Worm (Caenorhabditis elegans): ENCODE results near the gene C09G12.5.

The C09G12.5 gene

DNA sequence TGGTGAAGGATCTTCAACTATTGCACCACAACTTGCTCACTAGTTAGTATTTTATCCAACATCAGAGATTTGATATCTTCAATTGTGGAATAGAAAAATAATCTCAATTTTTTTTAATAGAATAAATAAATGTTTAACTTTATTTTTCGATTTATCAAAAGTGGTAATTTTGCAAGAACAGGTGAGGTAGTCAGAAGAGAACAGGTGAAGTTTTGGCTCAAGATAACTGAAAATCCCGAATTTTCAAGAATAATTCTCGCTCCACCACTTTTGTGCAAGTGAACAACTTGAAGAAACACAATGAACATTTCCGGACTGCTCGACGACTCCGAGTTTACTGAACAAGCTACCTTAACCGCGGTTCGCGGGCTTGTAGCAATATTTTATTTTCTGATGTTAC lies 12.3 kb downstream of the C09G12.5 start, which contains the start of gene srz-78:
Gene srz-78, plus strand, starts transcription at position 301 of the 400 bp plus-strand sequence.
- no peak for TF ChIP-seq sem-2 (GFP tag; optimal IDR thresholded peaks at IDR 0.05)
- no peak for TF ChIP-seq nhr-28 (tag; optimal IDR thresholded peaks at IDR 0.05)
- TF ChIP-seq nhr-2 (tag; optimal IDR thresholded peaks at IDR 0.05): no peak
- no peak for TF ChIP-seq drap-1 (GFP tag; optimal IDR thresholded peaks at IDR 0.05)
- no peak for TF ChIP-seq tbx-8 (GFP tag; optimal IDR thresholded peaks at IDR 0.05)
- no peak for TF ChIP-seq ceh-43 (GFP tag; optimal IDR thresholded peaks at IDR 0.05)
- no peak for TF ChIP-seq cnd-1 (tag; optimal IDR thresholded peaks at IDR 0.05)
- TF ChIP-seq mab-5 (tag; optimal IDR thresholded peaks at IDR 0.05): no peak
- no peak for TF ChIP-seq blmp-1 (tag; optimal IDR thresholded peaks at IDR 0.05)

DNA sequence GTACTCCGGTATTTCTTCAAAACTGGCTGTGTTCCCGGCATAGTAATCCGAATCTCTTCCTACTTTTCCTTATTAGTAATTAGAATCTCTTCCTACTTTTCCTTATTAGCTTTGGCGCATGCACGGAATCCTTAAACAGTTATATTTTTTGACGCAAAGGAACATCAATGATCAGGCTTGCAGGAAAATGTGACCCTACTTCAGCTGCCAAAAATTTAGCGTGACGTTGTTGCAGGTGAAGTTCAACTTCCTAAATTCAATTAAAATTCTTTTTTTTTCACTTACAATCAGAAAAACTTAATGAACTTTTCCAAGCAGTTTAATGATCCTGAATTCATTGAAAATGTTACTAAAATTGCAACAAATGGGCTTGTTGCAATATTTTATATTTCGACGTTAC lies 14.2 kb downstream of the C09G12.5 start, which contains the start of gene srz-79:
Gene srz-79, plus strand, starts transcription at position 301 of the 400 bp plus-strand sequence.
- TF ChIP-seq sptf-1 (tag; optimal IDR thresholded peaks at IDR 0.05): no peak
- TF ChIP-seq lin-13 (tag; optimal IDR thresholded peaks at IDR 0.05): no peak
- no peak for TF ChIP-seq pha-4 (tag; optimal IDR thresholded peaks at IDR 0.05)
- TF ChIP-seq ham-2 (GFP tag; optimal IDR thresholded peaks at IDR 0.05): no peak
- no peak for TF ChIP-seq snpc-4 (tag; optimal IDR thresholded peaks at IDR 0.05)
- TF ChIP-seq mls-2 (tag; optimal IDR thresholded peaks at IDR 0.05): no peak
- TF ChIP-seq elt-3 (tag; optimal IDR thresholded peaks at IDR 0.05): no peak
- TF ChIP-seq elt-1 (tag; optimal IDR thresholded peaks at IDR 0.05; ENCODE audit: borderline replicate concordance, insufficient read depth): no peak
- no peak for TF ChIP-seq nhr-237 (tag; optimal IDR thresholded peaks at IDR 0.05)
- TF ChIP-seq unc-62 (GFP tag; optimal IDR thresholded peaks at IDR 0.05): no peak
- no peak for TF ChIP-seq bed-3 (GFP tag; optimal IDR thresholded peaks at IDR 0.05)
- TF ChIP-seq ceh-39 (tag; optimal IDR thresholded peaks at IDR 0.05): no peak
- TF ChIP-seq tbx-8 (GFP tag; optimal IDR thresholded peaks at IDR 0.05): no peak

DNA sequence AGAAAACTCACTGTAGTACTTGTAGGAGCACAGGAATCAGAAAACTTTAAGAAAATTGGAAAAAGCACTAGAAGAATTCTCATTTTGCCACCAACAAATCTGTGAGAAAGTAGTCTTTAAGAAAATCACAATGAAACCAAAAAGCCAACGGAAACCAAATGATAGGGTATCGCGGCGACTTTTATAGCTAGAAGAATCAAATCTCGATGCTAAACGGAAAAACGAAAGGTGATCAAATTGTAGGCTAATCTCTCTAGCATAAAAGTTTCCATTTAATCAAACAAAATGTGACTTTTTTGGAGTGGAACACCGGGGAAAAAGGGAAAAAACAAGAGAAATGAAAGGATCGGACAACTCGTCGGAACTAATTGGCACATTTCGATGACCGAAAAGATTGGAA lies 17.2 kb downstream of the C09G12.5 start, which contains the start of gene C09G12.17:
Gene C09G12.17, minus strand, starts transcription at position 101 of the 400 bp plus-strand sequence.
- no peak for TF ChIP-seq ces-1 (GFP tag; optimal IDR thresholded peaks at IDR 0.05)
- no peak for TF ChIP-seq cnd-1 (tag; optimal IDR thresholded peaks at IDR 0.05)
- TF ChIP-seq mls-2 (tag; optimal IDR thresholded peaks at IDR 0.05): no peak
- no peak for TF ChIP-seq hlh-1 (tag; optimal IDR thresholded peaks at IDR 0.05)
- no peak for TF ChIP-seq bed-3 (GFP tag; optimal IDR thresholded peaks at IDR 0.05)
- no peak for TF ChIP-seq unc-62 (GFP tag; optimal IDR thresholded peaks at IDR 0.05)
- TF ChIP-seq lsy-2 (tag; optimal IDR thresholded peaks at IDR 0.05): no peak
- TF ChIP-seq unc-120 (tag; optimal IDR thresholded peaks at IDR 0.05; ENCODE audit: poor library complexity, severe bottlenecking): no peak
- no peak for TF ChIP-seq tbx-8 (GFP tag; optimal IDR thresholded peaks at IDR 0.05)
- TF ChIP-seq nhr-28 (tag; optimal IDR thresholded peaks at IDR 0.05): no peak
- no peak for TF ChIP-seq lin-32 (GFP tag; optimal IDR thresholded peaks at IDR 0.05)
- TF ChIP-seq sptf-1 (tag; optimal IDR thresholded peaks at IDR 0.05): no peak
- TF ChIP-seq sem-2 (GFP tag; optimal IDR thresholded peaks at IDR 0.05): no peak
- no peak for TF ChIP-seq ztf-11 (tag; optimal IDR thresholded peaks at IDR 0.05)
- no peak for TF ChIP-seq snpc-4 (tag; optimal IDR thresholded peaks at IDR 0.05)
- no peak for TF ChIP-seq mep-1 (tag; optimal IDR thresholded peaks at IDR 0.05)
- TF ChIP-seq elt-1 (tag; optimal IDR thresholded peaks at IDR 0.05; ENCODE audit: borderline replicate concordance, insufficient read depth): no peak
- TF ChIP-seq zip-8 (tag; optimal IDR thresholded peaks at IDR 0.05): no peak
- TF ChIP-seq M03D4.4 (tag; optimal IDR thresholded peaks at IDR 0.05): no peak
- TF ChIP-seq drap-1 (GFP tag; optimal IDR thresholded peaks at IDR 0.05): no peak

DNA sequence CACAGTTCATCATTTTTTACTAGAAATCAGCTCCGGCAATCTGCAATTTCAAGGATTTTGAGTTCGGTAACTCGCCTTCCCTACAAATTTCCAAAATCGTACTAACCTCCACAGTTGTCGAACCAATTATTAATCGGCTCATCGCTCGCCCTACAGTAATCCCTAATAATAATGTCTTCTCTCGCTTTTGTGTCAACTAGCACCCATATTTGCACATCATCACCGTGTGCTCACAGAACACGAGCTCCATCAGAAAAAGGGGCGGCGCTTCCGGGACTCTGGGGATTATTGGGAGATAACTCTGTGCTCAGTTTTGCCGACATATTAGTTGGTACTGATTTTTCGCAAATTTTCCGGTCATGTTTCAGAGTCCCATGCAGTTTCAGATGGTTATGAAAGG lies 18.8 kb downstream of the C09G12.5 start, which contains the start of gene ceh-53:
Gene ceh-53, plus strand, starts transcription at position 301 of the 400 bp plus-strand sequence.
- TF ChIP-seq sem-2 (GFP tag; optimal IDR thresholded peaks at IDR 0.05) (no peak), lsy-2 (tag; optimal IDR thresholded peaks at IDR 0.05) (no peak), unc-62 (GFP tag; optimal IDR thresholded peaks at IDR 0.05) (no peak)

DNA sequence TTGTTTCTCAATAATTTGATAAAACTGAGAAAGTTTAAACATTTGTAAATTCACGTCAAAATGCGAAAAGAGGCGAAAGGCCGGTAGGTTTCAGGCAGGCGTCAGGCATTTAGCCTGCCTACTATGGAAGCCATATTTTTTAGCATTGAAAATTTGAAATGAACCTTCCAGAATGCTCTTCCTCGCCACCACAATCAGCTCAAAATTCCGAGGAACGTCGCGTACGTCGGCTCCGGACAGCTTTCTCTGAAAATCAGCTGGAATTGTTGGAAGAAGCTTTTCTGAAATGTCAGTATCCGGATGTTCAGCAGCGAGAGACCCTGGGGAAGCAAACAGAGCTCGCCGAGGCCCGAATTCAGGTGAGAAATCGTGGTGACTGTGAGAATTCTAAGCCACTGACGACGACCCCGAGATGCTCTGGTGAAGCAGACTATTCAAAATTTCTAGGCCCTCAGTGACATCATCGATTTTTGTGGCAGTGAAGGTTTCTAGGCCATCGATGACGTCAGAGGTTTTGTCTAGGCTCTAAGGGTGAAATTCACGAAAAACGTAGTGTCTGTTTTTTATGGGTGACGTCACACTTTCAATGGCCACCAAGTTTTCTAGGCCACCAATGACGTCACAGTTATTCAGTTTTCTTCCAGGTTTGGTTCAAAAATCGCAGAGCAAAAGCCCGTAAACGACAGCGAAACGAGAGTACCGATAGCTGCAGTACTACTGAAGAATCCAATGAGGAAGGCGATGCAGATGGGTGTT lies 23.0 kb downstream of the C09G12.5 start:
- no peak for TF ChIP-seq nhr-76 (tag; optimal IDR thresholded peaks at IDR 0.05)
- peak; percentile 98 for TF ChIP-seq zip-8 (tag; optimal IDR thresholded peaks at IDR 0.05)
